Fruit fly (Drosophila melanogaster) whole organism, adult: ENCODE measurements around the gene CG1965.

Experiments
- Hr96 ChIP-seq: fragments of 200-800 bp; sonication (Bioruptor generic); optimal IDR thresholded peaks from 2 replicates; lab custom pipeline; 2016; ENCODE audit warnings: missing biosample characterization, missing genetic modification characterization
- bab1 ChIP-seq: fragments of 200-800 bp; sonication (Bioruptor generic); optimal IDR thresholded peaks from 3 replicates; lab custom pipeline; 2019; ENCODE audit warnings: missing biosample characterization, mild to moderate bottlenecking, missing genetic modification characterization, moderate library complexity
- kay ChIP-seq: fragments of 200-800 bp; sonication (Bioruptor generic); peaks from one replicate; lab custom pipeline; 2016; ENCODE audit warnings: missing biosample characterization, missing genetic modification characterization, borderline replicate concordance
- pad ChIP-seq: fragments of 200-800 bp; sonication (Bioruptor generic); optimal IDR thresholded peaks from 3 replicates; lab custom pipeline; 2017; ENCODE audit warnings: missing biosample characterization, missing genetic modification characterization, mild to moderate bottlenecking, moderate library complexity, missing genetic modification reagents

DNA sequence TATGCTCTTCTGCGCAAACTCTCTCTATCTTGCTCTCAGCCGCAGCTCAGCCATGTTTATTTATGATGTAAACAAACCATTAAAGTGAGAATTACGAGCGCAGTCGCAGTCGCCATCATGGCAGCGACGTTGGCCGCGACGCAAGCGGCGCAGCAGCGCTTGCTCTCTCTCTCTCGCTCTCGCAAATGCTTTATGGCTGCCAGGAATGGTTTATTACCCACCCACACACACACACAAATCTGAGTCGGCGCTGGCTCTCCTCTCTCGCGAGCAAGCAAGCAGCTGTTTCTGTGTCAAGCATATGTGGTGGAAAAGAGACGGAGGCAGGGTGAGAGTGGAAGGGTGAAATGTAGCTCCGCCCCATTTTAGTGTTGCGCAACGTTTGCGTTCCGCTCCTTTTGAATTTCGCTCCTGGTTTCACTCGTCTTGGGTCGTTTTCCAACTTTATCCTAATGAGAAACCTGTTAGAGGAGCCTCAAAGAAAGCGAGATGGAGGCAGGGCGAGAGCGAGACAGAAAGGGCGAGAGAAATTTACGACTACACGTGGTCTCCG lies 29.9 kb upstream of the CG1965 start:
- TF ChIP-seq kay (GFP tag; lab: Kevin White, UChicago): no peak
- no peak for TF ChIP-seq bab1
- no peak for TF ChIP-seq Hr96 (GFP tag; lab: Kevin White, UChicago)
- no peak for TF ChIP-seq pad
